Fruit fly (Drosophila melanogaster): ENCODE measurements around the gene lab.

Gene lab

dm6 chr3R:6667245-6667644 lies 11.1 kb downstream of the lab start:
- TF ChIP-seq fkh (GFP tag; optimal IDR thresholded peaks at IDR 0.05) (peak; percentile 88), Eip93F (GFP tag; optimal IDR thresholded peaks at IDR 0.05) (no peak)

DNA sequence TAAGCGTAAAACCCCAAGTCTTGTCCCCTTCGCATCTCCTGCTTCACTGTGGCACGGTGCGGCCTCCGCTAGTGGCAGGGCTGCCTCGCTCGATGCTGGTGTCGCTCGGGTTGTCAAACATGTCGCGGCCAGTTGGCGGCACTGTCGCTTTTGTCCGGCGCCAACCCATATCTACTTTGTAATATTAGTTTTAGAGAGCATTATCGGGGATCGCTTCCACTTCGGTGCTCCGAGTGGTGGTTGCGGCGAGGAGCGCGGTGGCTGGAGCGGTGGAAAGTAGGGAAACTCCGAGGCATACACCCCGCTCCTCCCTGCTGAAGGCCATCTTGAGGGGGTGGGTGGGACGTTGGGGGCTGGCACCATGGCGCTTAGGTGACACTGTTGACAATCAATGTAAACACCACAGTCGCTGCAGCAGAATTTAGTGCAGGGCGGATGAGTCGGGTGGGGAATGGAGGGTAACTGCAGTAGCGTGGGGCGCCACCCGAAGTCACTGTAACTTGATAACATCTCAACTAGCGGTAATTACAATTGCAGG lies 13.2 kb downstream of the lab start:
- TF ChIP-seq CG11294 (GFP tag; IDR thresholded peaks at IDR 0.05) = peak; percentile 11; the same call in 1 of the 2 replicates
- peak; percentile 23 for TF ChIP-seq CG6276 (GFP tag; optimal IDR thresholded peaks at IDR 0.05)
- TF ChIP-seq dsx (GFP tag; optimal IDR thresholded peaks at IDR 0.05; ENCODE audit: poor library complexity, severe bottlenecking) = peak; percentile 50
- peak; percentile 25 for TF ChIP-seq Hr4 (GFP tag; optimal IDR thresholded peaks at IDR 0.05)
- TF ChIP-seq Lpt (GFP tag; optimal IDR thresholded peaks at IDR 0.05) = no peak
- TF ChIP-seq CG15336 (GFP tag; IDR thresholded peaks at IDR 0.05) = no peak
- peak; percentile 87 for TF ChIP-seq fkh (GFP tag; optimal IDR thresholded peaks at IDR 0.05)

- TF ChIP-seq Hr4 (GFP tag; optimal IDR thresholded peaks at IDR 0.05) = peak; percentile 46
- TF ChIP-seq fkh (GFP tag; optimal IDR thresholded peaks at IDR 0.05) = peak; percentile 88
- peak; percentile 10 for TF ChIP-seq OdsH (GFP tag; optimal IDR thresholded peaks at IDR 0.05)
- no peak for TF ChIP-seq spab (GFP tag; optimal IDR thresholded peaks at IDR 0.05)
- TF ChIP-seq CG6808 (GFP tag; optimal IDR thresholded peaks at IDR 0.05) = no peak
- peak; percentile 43 for TF ChIP-seq CG10631 (GFP tag; optimal IDR thresholded peaks at IDR 0.05)
- TF ChIP-seq vri (GFP tag; optimal IDR thresholded peaks at IDR 0.05) = no peak
- no peak for TF ChIP-seq topi (GFP tag; optimal IDR thresholded peaks at IDR 0.05)
- no peak for TF ChIP-seq Sox15 (GFP tag; optimal IDR thresholded peaks at IDR 0.05)
- TF ChIP-seq net (GFP tag; optimal IDR thresholded peaks at IDR 0.05) = peak; percentile 1
- TF ChIP-seq CG3032 (tag; optimal IDR thresholded peaks at IDR 0.05) = no peak
- peak; percentile 59 for TF ChIP-seq Eip78C (GFP tag)
- no peak for TF ChIP-seq CG9139 (GFP tag; optimal IDR thresholded peaks at IDR 0.05)
- TF ChIP-seq dac (GFP tag; optimal IDR thresholded peaks at IDR 0.05) = peak; percentile 1
- no peak for TF ChIP-seq CG7368 (GFP tag; optimal IDR thresholded peaks at IDR 0.05)
- no peak for TF ChIP-seq fd85E (GFP tag; optimal IDR thresholded peaks at IDR 0.05)
- no peak for TF ChIP-seq acj6 (GFP tag; optimal IDR thresholded peaks at IDR 0.05)
- peak; percentile 54 for TF ChIP-seq svp (GFP tag)
- TF ChIP-seq CG8119 (GFP tag; IDR thresholded peaks at IDR 0.05) = peak; percentile 32; the same call in 1 of the 3 replicates
- TF ChIP-seq CG11294 (GFP tag; IDR thresholded peaks at IDR 0.05) = no peak
- TF ChIP-seq salr (GFP tag; optimal IDR thresholded peaks at IDR 0.05) = peak in 1 of 2 experiments; percentile 51
- TF ChIP-seq CG6276 (GFP tag; optimal IDR thresholded peaks at IDR 0.05) = no peak
- no peak for TF ChIP-seq dsx (GFP tag; optimal IDR thresholded peaks at IDR 0.05; ENCODE audit: poor library complexity, severe bottlenecking)
- no peak for TF ChIP-seq CG6854 (GFP tag; optimal IDR thresholded peaks at IDR 0.05)
- TF ChIP-seq Ets96B (tag; optimal IDR thresholded peaks at IDR 0.05) = no peak
- TF ChIP-seq pdm3 (GFP tag; optimal IDR thresholded peaks at IDR 0.05) = no peak
- no peak for TF ChIP-seq CG34406 (GFP tag; optimal IDR thresholded peaks at IDR 0.05)
- TF ChIP-seq CG1621 (tag; optimal IDR thresholded peaks at IDR 0.05) = no peak
- peak; percentile 2 for TF ChIP-seq Lpt (GFP tag; optimal IDR thresholded peaks at IDR 0.05)
- no peak for TF ChIP-seq cyc (GFP tag; optimal IDR thresholded peaks at IDR 0.05)
- no peak for TF ChIP-seq esn (GFP tag; optimal IDR thresholded peaks at IDR 0.05)
- TF ChIP-seq ss (GFP tag; optimal IDR thresholded peaks at IDR 0.05) = peak in 1 of 2 experiments; percentile 15
- no peak for TF ChIP-seq CG11902 (GFP tag; optimal IDR thresholded peaks at IDR 0.05)
- TF ChIP-seq CG32006 (GFP tag; optimal IDR thresholded peaks at IDR 0.05) = peak; percentile 83
- TF ChIP-seq eg (GFP tag; IDR thresholded peaks at IDR 0.05) = peak; percentile 26; the same call in 1 of the 3 replicates
- TF ChIP-seq CG16779 (tag; optimal IDR thresholded peaks at IDR 0.05) = no peak
- TF ChIP-seq Met (GFP tag; optimal IDR thresholded peaks at IDR 0.05) = no peak
- TF ChIP-seq CG8632 (GFP tag; optimal IDR thresholded peaks at IDR 0.05) = no peak
- peak; percentile 32 for TF ChIP-seq achi (GFP tag; optimal IDR thresholded peaks at IDR 0.05)
- TF ChIP-seq Smox (GFP tag; optimal IDR thresholded peaks at IDR 0.05) = no peak
- no peak for TF ChIP-seq Eip93F (GFP tag; optimal IDR thresholded peaks at IDR 0.05)
- TF ChIP-seq CG15336 (GFP tag; IDR thresholded peaks at IDR 0.05) = no peak
- TF ChIP-seq Gug (GFP tag; IDR thresholded peaks at IDR 0.05) = no peak
- no peak for TF ChIP-seq Sox14 (GFP tag; optimal IDR thresholded peaks at IDR 0.05)
These were observed 13.8 kb downstream of the lab start for dm6 chr3R:6664371-6665116.
